Fruit fly (Drosophila melanogaster): Measurements from ENCODE around the gene Nepl19.

Gene Nepl19

dm6 chr3R:28904174-28904573 is 24.3 kb upstream of the Nepl19 start (continued):
- TF ChIP-seq CG16863 (GFP tag; optimal IDR thresholded peaks at IDR 0.05) (peak; percentile 9), dpn (GFP tag; optimal IDR thresholded peaks at IDR 0.05) (peak in 1 of 2 experiments; percentile 27), HLH3B (GFP tag; IDR thresholded peaks at IDR 0.05) (peak; percentile 49), E2f2 (GFP tag; IDR thresholded peaks at IDR 0.05) (peak; percentile 7; the same call in 1 of the 2 replicates), lola (GFP tag; optimal IDR thresholded peaks at IDR 0.05) (peak in 1 of 3 experiments; percentile 18), BtbVII (GFP tag; optimal IDR thresholded peaks at IDR 0.05) (peak; percentile 3), B-H1 (GFP tag; IDR thresholded peaks at IDR 0.05) (peak; percentile 29; the same call in 1 of the 3 replicates), CG12769 (tag; optimal IDR thresholded peaks at IDR 0.05) (no peak), Ets97D (GFP tag; optimal IDR thresholded peaks at IDR 0.05) (no peak), CG14014 (GFP tag; IDR thresholded peaks at IDR 0.05) (0 out of 2 replicates have a peak, but pooled peaks have one; percentile 38), gem (tag; optimal IDR thresholded peaks at IDR 0.05) (peak; percentile 74), gro (GFP tag; optimal IDR thresholded peaks at IDR 0.05) (no peak), ATbp (GFP tag; optimal IDR thresholded peaks at IDR 0.05) (peak; percentile 38), CG6689 (GFP tag; IDR thresholded peaks at IDR 0.05) (peak; percentile 60), E2f1 (GFP tag; IDR thresholded peaks at IDR 0.05) (peak; percentile 11; the same call in 1 of the 2 replicates), HLH4C (GFP tag; IDR thresholded peaks at IDR 0.05; ENCODE audit: partially characterized antibody) (no peak), MTF-1 (GFP tag; optimal IDR thresholded peaks at IDR 0.05; ENCODE audit: borderline replicate concordance) (no peak), bigmax (GFP tag; optimal IDR thresholded peaks at IDR 0.05) (no peak), dimm (GFP tag; IDR thresholded peaks at IDR 0.05) (no peak), nmo (GFP tag; optimal IDR thresholded peaks at IDR 0.05) (peak; percentile 66), salm (tag; optimal IDR thresholded peaks at IDR 0.05) (no peak), cad (GFP tag; optimal IDR thresholded peaks at IDR 0.05) (no peak), CG17328 (GFP tag; IDR thresholded peaks at IDR 0.05) (0 out of 2 replicates have a peak, but pooled peaks have one; percentile 31), Fer1 (GFP tag; optimal IDR thresholded peaks at IDR 0.05) (peak; percentile 6), eve (GFP tag; optimal IDR thresholded peaks at IDR 0.05) (no peak), dmrt11E (tag; optimal IDR thresholded peaks at IDR 0.05) (peak; percentile 35), CG10209 (GFP tag; optimal IDR thresholded peaks at IDR 0.05) (peak; percentile 4), CG8924 (tag; optimal IDR thresholded peaks at IDR 0.05) (peak; percentile 39), CG31365 (tag; optimal IDR thresholded peaks at IDR 0.05) (no peak), Mrtf (GFP tag; IDR thresholded peaks at IDR 0.05) (no peak), esg (GFP tag; conservative IDR thresholded peaks at IDR 0.05) (peak; percentile 63), hkb (optimal IDR thresholded peaks at IDR 0.05) (no peak), hkb (GFP tag; IDR thresholded peaks at IDR 0.05) (peak; percentile 57; the same call in 1 of the 2 replicates), Med (GFP tag) (peak; percentile 56), ci (GFP tag; IDR thresholded peaks at IDR 0.05) (peak; percentile 54; the same call in 1 of the 3 replicates), CG17829 (tag; optimal IDR thresholded peaks at IDR 0.05) (peak; percentile 58), NFAT (GFP tag; IDR thresholded peaks at IDR 0.05) (0 out of 2 replicates have a peak, but pooled peaks have one; percentile 30), grau (tag; optimal IDR thresholded peaks at IDR 0.05) (peak; percentile 44), chinmo (GFP tag; IDR thresholded peaks at IDR 0.05; ENCODE audit: partially characterized antibody) (no peak), Atf6 (GFP tag; IDR thresholded peaks at IDR 0.05) (0 out of 2 replicates have a peak, but pooled peaks have one; percentile 18), D (optimal IDR thresholded peaks at IDR 0.05) (no peak), D (GFP tag; optimal IDR thresholded peaks at IDR 0.05) (peak; percentile 10), CG13424 (tag; optimal IDR thresholded peaks at IDR 0.05) (peak; percentile 54), crol (GFP tag; IDR thresholded peaks at IDR 0.05) (no peak), sens (GFP tag) (peak; percentile 91), CG8388 (GFP tag; optimal IDR thresholded peaks at IDR 0.05) (peak; percentile 58), CG17359 (tag; optimal IDR thresholded peaks at IDR 0.05) (peak; percentile 73), CG7271 (tag; optimal IDR thresholded peaks at IDR 0.05) (no peak), CG31388 (GFP tag; optimal IDR thresholded peaks at IDR 0.05) (no peak), Hmr (GFP tag; optimal IDR thresholded peaks at IDR 0.05) (no peak), Meics (GFP tag; optimal IDR thresholded peaks at IDR 0.05) (peak; percentile 35)

Measured in whole organism, embryonic.